Worm (Caenorhabditis elegans) whole organism, L2 larva: Measurements from ENCODE around the gene F49C12.3.

Source experiments
- R02D3.7 ChIP-seq: fragments of 150-350 bp; optimal IDR thresholded peaks from 2 replicates; lab custom pipeline; 2014; ENCODE audit warnings: missing biosample characterization, missing genetic modification characterization
- lin-39 ChIP-seq: fragments of 150-350 bp; optimal IDR thresholded peaks from 2 replicates; lab custom pipeline; 2014; ENCODE audit warnings: missing biosample characterization, missing genetic modification reagents, missing genetic modification characterization
- mdl-1 ChIP-seq, 2 experiments: fragments of 150-350 bp in 1 of 2; sonication (generic microtip) in 1 of 2; optimal IDR thresholded peaks; 2 replicates each; lab custom pipeline; 2017; ENCODE audit warnings: missing biosample characterization in 2 of 2, missing genetic modification characterization in 2 of 2
- skn-1 ChIP-seq: sonication (generic microtip); optimal IDR thresholded peaks from 2 replicates; lab custom pipeline; 2017; ENCODE audit warnings: missing biosample characterization, missing genetic modification characterization
- zag-1 ChIP-seq: fragments of 150-350 bp; optimal IDR thresholded peaks from 2 replicates; lab custom pipeline; 2014; ENCODE audit warnings: missing biosample characterization, missing genetic modification characterization

DNA sequence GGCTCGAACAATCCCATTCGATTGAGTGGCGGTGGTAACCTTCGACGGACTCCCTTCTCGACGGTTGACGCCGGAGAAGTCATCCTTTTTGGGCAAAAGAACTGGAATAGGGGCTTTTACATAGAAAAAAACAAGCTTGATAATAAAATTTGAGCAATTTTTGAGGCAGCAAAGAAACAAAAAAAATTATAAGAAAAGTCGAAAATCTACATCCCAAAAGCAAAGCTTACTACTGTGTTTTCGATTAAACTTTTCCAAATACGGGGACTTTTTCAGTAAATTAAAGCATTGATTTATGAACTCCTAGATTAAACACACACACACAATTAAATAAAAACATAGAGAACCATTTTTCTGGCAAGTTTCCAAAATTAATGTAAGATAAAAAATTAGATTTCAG is 44.2 kb upstream of the F49C12.3 start, which contains the start of gene Y11D7A.9:
- TF ChIP-seq skn-1 (tag; lab: Kevin White, UChicago) = no peak
- TF ChIP-seq zag-1 (tag; lab: Kevin White, UChicago) = no peak
- no peak for TF ChIP-seq R02D3.7 (tag; lab: Kevin White, UChicago)
- no peak for TF ChIP-seq lin-39 (tag; lab: Kevin White, UChicago)
- no peak for TF ChIP-seq mdl-1 (tag; optimal IDR thresholded peaks at IDR 0.05; lab: Kevin White, UChicago)
